Worm (Caenorhabditis elegans) whole organism, L2 larva: ENCODE results near the gene R10E11.9.

Source experiments
- C34F6.9 ChIP-seq: fragments of 150-350 bp; optimal IDR thresholded peaks from 2 replicates; lab custom pipeline; 2014; ENCODE audit warnings: missing biosample characterization, missing genetic modification characterization
- F13H6.1 ChIP-seq: sonication (generic microtip); optimal IDR thresholded peaks from 2 replicates; lab custom pipeline; 2016; ENCODE audit warnings: missing genetic modification characterization, missing compliant biosample characterization
- R02D3.7 ChIP-seq: fragments of 150-350 bp; optimal IDR thresholded peaks from 2 replicates; lab custom pipeline; 2014; ENCODE audit warnings: missing biosample characterization, missing genetic modification characterization
- Y55F3AM.14 ChIP-seq: fragments of 200-800 bp; sonication (Bioruptor generic); optimal IDR thresholded peaks from 2 replicates; lab custom pipeline; 2018; ENCODE audit warnings: mild to moderate bottlenecking, missing genetic modification characterization, missing compliant biosample characterization
- ZK546.5 ChIP-seq: sonication (generic microtip); optimal IDR thresholded peaks from 2 replicates; lab custom pipeline; 2017; ENCODE audit warnings: missing biosample characterization, missing genetic modification characterization
- alr-1 ChIP-seq: fragments of 150-350 bp; optimal IDR thresholded peaks from 2 replicates; lab custom pipeline; 2014; ENCODE audit warnings: missing biosample characterization, missing genetic modification characterization
- aly-2 ChIP-seq: fragments of 150-350 bp; optimal IDR thresholded peaks from 2 replicates; lab custom pipeline; 2014; ENCODE audit warnings: missing biosample characterization, missing genetic modification characterization
- blmp-1 ChIP-seq: sonication (generic microtip); optimal IDR thresholded peaks from 2 replicates; lab custom pipeline; 2017; ENCODE audit warnings: missing genetic modification characterization, mild to moderate bottlenecking, missing compliant biosample characterization, antibody characterized with exemption, moderate library complexity; ENCODE audit not compliant: insufficient read depth
- ceh-16 ChIP-seq: fragments of 150-350 bp; optimal IDR thresholded peaks from 2 replicates; lab custom pipeline; 2014; ENCODE audit warnings: missing biosample characterization, missing genetic modification characterization
- ceh-82 ChIP-seq: fragments of 150-350 bp; optimal IDR thresholded peaks from 2 replicates; lab custom pipeline; 2014; ENCODE audit warnings: missing biosample characterization, missing genetic modification characterization
- crh-2 ChIP-seq: sonication (generic microtip); optimal IDR thresholded peaks from 2 replicates; lab custom pipeline; 2017; ENCODE audit warnings: missing biosample characterization, missing genetic modification characterization
- dmd-4 ChIP-seq: sonication (generic microtip); optimal IDR thresholded peaks from 2 replicates; lab custom pipeline; 2017; ENCODE audit warnings: missing biosample characterization, missing genetic modification characterization
- elt-3 ChIP-seq: sonication (generic microtip); optimal IDR thresholded peaks from 2 replicates; lab custom pipeline; 2017; ENCODE audit warnings: missing biosample characterization, missing genetic modification characterization
- fos-1 ChIP-seq: fragments of 150-350 bp; optimal IDR thresholded peaks from 2 replicates; lab custom pipeline; 2014; ENCODE audit warnings: missing biosample characterization, missing genetic modification characterization
- gmeb-1 ChIP-seq: fragments of 150-350 bp; optimal IDR thresholded peaks from 2 replicates; lab custom pipeline; 2014; ENCODE audit warnings: missing biosample characterization, missing genetic modification characterization
- lin-11 ChIP-seq: fragments of 150-350 bp; sonication (generic microtip); optimal IDR thresholded peaks from 2 replicates; lab custom pipeline; 2014; ENCODE audit warnings: missing biosample characterization, missing genetic modification characterization, inconsistent platforms, mixed read lengths
- lin-13 ChIP-seq: fragments of 150-350 bp; optimal IDR thresholded peaks from 2 replicates; lab custom pipeline; 2014; ENCODE audit warnings: missing biosample characterization, missing genetic modification reagents, missing genetic modification characterization
- lin-39 ChIP-seq: fragments of 150-350 bp; optimal IDR thresholded peaks from 2 replicates; lab custom pipeline; 2014; ENCODE audit warnings: missing biosample characterization, missing genetic modification reagents, missing genetic modification characterization
- lsy-2 ChIP-seq, 2 experiments: fragments of 150-350 bp in 1 of 2; sonication (generic microtip) in 1 of 2; optimal IDR thresholded peaks; 2 replicates each; lab custom pipeline; 2014 to 2017; ENCODE audit warnings: missing biosample characterization in 2 of 2, missing genetic modification characterization in 2 of 2
- mab-5 ChIP-seq: fragments of 150-350 bp; optimal IDR thresholded peaks from 2 replicates; lab custom pipeline; 2014; ENCODE audit warnings: missing biosample characterization, missing genetic modification characterization
- mbf-1 ChIP-seq: sonication (generic microtip); optimal IDR thresholded peaks from 2 replicates; lab custom pipeline; 2017; ENCODE audit warnings: missing biosample characterization, missing genetic modification characterization
- nhr-10 ChIP-seq: sonication (generic microtip); optimal IDR thresholded peaks from 2 replicates; lab custom pipeline; 2017; ENCODE audit warnings: missing biosample characterization, missing genetic modification characterization
- nhr-11 ChIP-seq: fragments of 150-350 bp; optimal IDR thresholded peaks from 2 replicates; lab custom pipeline; 2014; ENCODE audit warnings: missing biosample characterization, missing genetic modification characterization
- nhr-12 ChIP-seq: fragments of 150-350 bp; optimal IDR thresholded peaks from 2 replicates; lab custom pipeline; 2014; ENCODE audit warnings: missing biosample characterization, missing genetic modification characterization
- nhr-129 ChIP-seq: fragments of 150-350 bp; optimal IDR thresholded peaks from 2 replicates; lab custom pipeline; 2014; ENCODE audit warnings: missing biosample characterization, missing genetic modification characterization
- nhr-21 ChIP-seq: fragments of 150-350 bp; optimal IDR thresholded peaks from 2 replicates; lab custom pipeline; 2014; ENCODE audit warnings: missing biosample characterization, missing genetic modification characterization
- nhr-237 ChIP-seq: fragments of 150-350 bp; optimal IDR thresholded peaks from 2 replicates; lab custom pipeline; 2014; ENCODE audit warnings: missing biosample characterization, missing genetic modification characterization
- nhr-25 ChIP-seq: fragments of 150-350 bp; sonication (generic microtip); optimal IDR thresholded peaks from 3 replicates; lab custom pipeline; 2014; ENCODE audit warnings: missing biosample characterization, missing genetic modification characterization
- nhr-6 ChIP-seq: fragments of 150-350 bp; optimal IDR thresholded peaks from 2 replicates; lab custom pipeline; 2014; ENCODE audit warnings: missing biosample characterization, missing genetic modification characterization
- nhr-77 ChIP-seq: fragments of 150-350 bp; optimal IDR thresholded peaks from 2 replicates; lab custom pipeline; 2014; ENCODE audit warnings: missing biosample characterization, missing genetic modification characterization
- sem-4 ChIP-seq: fragments of 150-350 bp; optimal IDR thresholded peaks from 2 replicates; lab custom pipeline; 2014; ENCODE audit warnings: missing biosample characterization, missing genetic modification reagents, missing genetic modification characterization
- skn-1 ChIP-seq: sonication (generic microtip); optimal IDR thresholded peaks from 2 replicates; lab custom pipeline; 2017; ENCODE audit warnings: missing biosample characterization, missing genetic modification characterization
- sma-3 ChIP-seq: sonication (generic microtip); optimal IDR thresholded peaks from 2 replicates; lab custom pipeline; 2016; ENCODE audit warnings: missing genetic modification reagents, missing genetic modification characterization, missing compliant biosample characterization
- sma-9 ChIP-seq, 2 experiments: fragments of 150-350 bp in 1 of 2; sonication (generic microtip) in 1 of 2; optimal IDR thresholded peaks; 2 replicates each; lab custom pipeline; 2014 to 2016; ENCODE audit warnings: missing genetic modification characterization in 2 of 2, mild to moderate bottlenecking in 1 of 2, missing biosample characterization in 1 of 2, missing compliant biosample characterization in 1 of 2, missing genetic modification reagents in 1 of 2, moderate library complexity in 1 of 2
- snpc-4 ChIP-seq: fragments of 150-350 bp; optimal IDR thresholded peaks from 2 replicates; lab custom pipeline; 2014; ENCODE audit warnings: missing biosample characterization, missing genetic modification characterization
- unc-62 ChIP-seq: fragments of 150-350 bp; optimal IDR thresholded peaks from 2 replicates; lab custom pipeline; 2014; ENCODE audit warnings: missing biosample characterization, missing genetic modification reagents, missing genetic modification characterization
- ztf-11 ChIP-seq: sonication (generic microtip); optimal IDR thresholded peaks from 2 replicates; lab custom pipeline; 2017; ENCODE audit warnings: missing biosample characterization, missing genetic modification characterization
- ztf-4 ChIP-seq: fragments of 150-350 bp; optimal IDR thresholded peaks from 2 replicates; lab custom pipeline; 2014; ENCODE audit warnings: missing biosample characterization, missing genetic modification characterization

R10E11.9 gene

ce11 chrIII:9806968-9807559 lies 13.6 kb upstream of the R10E11.9 start, which contains the start of gene ZK632.4:
Gene ZK632.4 (minus strand): TSS chrIII:9807454.
- TF ChIP-seq F13H6.1 (tag; lab: Kevin White, UChicago) (no peak), lin-11 (no peak), lsy-2 (tag; optimal IDR thresholded peaks at IDR 0.05; lab: Kevin White, UChicago) (no peak), fos-1 (tag; lab: Kevin White, UChicago) (no peak), nhr-6 (tag; lab: Kevin White, UChicago) (no peak), nhr-10 (tag; lab: Kevin White, UChicago) (no peak), unc-62 (GFP tag; lab: Kevin White, UChicago) (no peak), sem-4 (tag; lab: Kevin White, UChicago) (no peak), C34F6.9 (no peak), sma-9 (GFP tag; optimal IDR thresholded peaks at IDR 0.05; lab: Kevin White, UChicago) (peak; percentile 56), sma-9 (tag; optimal IDR thresholded peaks at IDR 0.05; lab: Kevin White, UChicago) (no peak), nhr-129 (tag; lab: Kevin White, UChicago) (peak; percentile 10), nhr-25 (peak; percentile 28), ceh-82 (no peak), ztf-4 (no peak), Y55F3AM.14 (GFP tag; lab: Kevin White, UChicago) (no peak)

DNA sequence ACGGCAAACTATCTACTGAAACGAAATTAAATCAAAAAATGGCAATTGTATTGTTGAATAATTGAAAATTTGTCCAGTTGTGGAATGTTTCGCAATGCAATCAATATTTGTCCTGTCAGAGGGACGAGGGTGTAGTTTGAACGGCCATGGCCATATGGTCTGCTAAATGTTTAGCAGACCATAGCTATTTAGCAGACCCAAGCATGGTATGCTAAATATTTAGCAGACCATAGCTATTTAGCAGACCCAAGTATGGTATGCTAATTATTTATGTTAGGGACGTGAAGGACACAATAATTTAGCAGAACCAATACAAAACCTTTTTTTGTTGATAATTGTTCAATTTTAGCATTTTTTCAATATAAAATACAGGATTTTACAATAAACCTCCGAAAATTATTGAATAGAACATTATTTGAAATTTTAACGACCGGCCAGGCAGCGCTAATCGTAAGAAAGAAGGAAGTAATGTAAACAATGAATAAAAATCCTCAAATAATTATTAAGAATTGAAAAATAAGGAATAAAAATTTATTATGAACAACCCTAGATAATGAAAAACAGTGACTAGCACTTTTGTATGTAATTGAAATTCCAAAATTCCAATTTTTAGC lies 11.7 kb upstream of the R10E11.9 start, which contains the start of gene riok-3:
Gene riok-3, minus strand, starts transcription at position 15 of the 614 bp plus-strand sequence.
- TF ChIP-seq Y55F3AM.14 (GFP tag; lab: Kevin White, UChicago) = no peak
- TF ChIP-seq nhr-77 (tag; lab: Kevin White, UChicago) = no peak
- TF ChIP-seq ceh-16 (tag; lab: Kevin White, UChicago) = no peak
- peak; percentile 19 for TF ChIP-seq gmeb-1
- no peak for TF ChIP-seq sma-9 (GFP tag; optimal IDR thresholded peaks at IDR 0.05; lab: Kevin White, UChicago)
- TF ChIP-seq sma-9 (tag; optimal IDR thresholded peaks at IDR 0.05; lab: Kevin White, UChicago) = no peak
- TF ChIP-seq lin-13 (GFP tag; lab: Kevin White, UChicago) = peak; percentile 37
- peak; percentile 42 for TF ChIP-seq sma-3 (GFP tag; lab: Kevin White, UChicago)
- TF ChIP-seq ZK546.5 = no peak
- TF ChIP-seq mab-5 (tag; lab: Kevin White, UChicago) = no peak
- TF ChIP-seq ceh-82 = no peak
- TF ChIP-seq alr-1 (tag; lab: Kevin White, UChicago) = no peak
- no peak for TF ChIP-seq fos-1 (tag; lab: Kevin White, UChicago)
- peak; percentile 46 for TF ChIP-seq ztf-4
- TF ChIP-seq nhr-129 (tag; lab: Kevin White, UChicago) = peak; percentile 96
- no peak for TF ChIP-seq nhr-237
- no peak for TF ChIP-seq skn-1
- no peak for TF ChIP-seq blmp-1 (tag; lab: Kevin White, UChicago)
- no peak for TF ChIP-seq snpc-4 (tag; lab: Kevin White, UChicago)
- no peak for TF ChIP-seq elt-3
- no peak for TF ChIP-seq F13H6.1 (tag; lab: Kevin White, UChicago)
- no peak for TF ChIP-seq nhr-11 (tag; lab: Kevin White, UChicago)
- no peak for TF ChIP-seq mbf-1 (tag; lab: Kevin White, UChicago)
- TF ChIP-seq lsy-2 (tag; optimal IDR thresholded peaks at IDR 0.05; lab: Kevin White, UChicago) = peak in 1 of 2 experiments; percentile 19
- TF ChIP-seq aly-2 = no peak
- TF ChIP-seq nhr-21 (tag; lab: Kevin White, UChicago) = peak; percentile 26
- TF ChIP-seq ztf-11 (tag; lab: Kevin White, UChicago) = no peak
- no peak for TF ChIP-seq crh-2 (tag; lab: Kevin White, UChicago)
- TF ChIP-seq R02D3.7 (tag; lab: Kevin White, UChicago) = no peak
- TF ChIP-seq lin-39 (tag; lab: Kevin White, UChicago) = no peak

ce11 chrIII:9802045-9802444 lies 8.6 kb upstream of the R10E11.9 start:
- TF ChIP-seq mbf-1 (tag; lab: Kevin White, UChicago) (no peak), nhr-10 (tag; lab: Kevin White, UChicago) (no peak), blmp-1 (tag; lab: Kevin White, UChicago) (no peak), sma-3 (GFP tag; lab: Kevin White, UChicago) (no peak), dmd-4 (tag; lab: Kevin White, UChicago) (no peak), ceh-16 (tag; lab: Kevin White, UChicago) (no peak), nhr-6 (tag; lab: Kevin White, UChicago) (no peak), alr-1 (tag; lab: Kevin White, UChicago) (no peak), lin-11 (no peak), snpc-4 (tag; lab: Kevin White, UChicago) (no peak), nhr-11 (tag; lab: Kevin White, UChicago) (no peak), nhr-77 (tag; lab: Kevin White, UChicago) (no peak), nhr-21 (tag; lab: Kevin White, UChicago) (no peak), nhr-12 (no peak), lin-13 (GFP tag; lab: Kevin White, UChicago) (no peak), gmeb-1 (no peak)
